Fruit fly (Drosophila melanogaster) whole organism, wandering third instar larva: ENCODE results near the gene CG9331.

Source experiments
- Dif ChIP-seq: fragments of 200-275, 200-300 bp; sonication (Bioruptor generic); optimal IDR thresholded peaks from 2 replicates; lab custom pipeline; 2018; ENCODE audit warnings: missing biosample characterization, missing genetic modification characterization; ENCODE audit not compliant: partially characterized antibody
- HLH106 ChIP-seq: fragments of 200-800 bp; optimal IDR thresholded peaks from 3 replicates; lab custom pipeline; 2019; ENCODE audit warnings: missing biosample characterization, mild to moderate bottlenecking, missing genetic modification characterization, moderate library complexity
- ey ChIP-seq: fragments of 200-800 bp; sonication (Bioruptor generic); optimal IDR thresholded peaks from 2 replicates; lab custom pipeline; 2016; ENCODE audit warnings: missing biosample characterization, missing genetic modification characterization
- foxo ChIP-seq, 2 experiments: fragments of 200-800 bp; sonication (Bioruptor generic); optimal IDR thresholded peaks; 2 replicates in 1 of 2; 3 replicates in 1 of 2; lab custom pipeline; 2016 to 2017; ENCODE audit warnings: missing biosample characterization in 2 of 2, missing genetic modification characterization in 2 of 2
- h ChIP-seq: fragments of 200-800 bp; sonication (Bioruptor generic); optimal IDR thresholded peaks from 3 replicates; lab custom pipeline; 2016; ENCODE audit warnings: missing biosample characterization, mild to moderate bottlenecking, missing genetic modification characterization
- lola ChIP-seq: fragments of >200 bp; optimal IDR thresholded peaks from 2 replicates; lab custom pipeline; 2017; ENCODE audit warnings: missing biosample characterization, missing genetic modification characterization
- pan ChIP-seq: fragments of >200 bp; optimal IDR thresholded peaks from 2 replicates; lab custom pipeline; 2017
- sage ChIP-seq: fragments of 200-800 bp; sonication (Bioruptor generic); optimal IDR thresholded peaks from 2 replicates; lab custom pipeline; 2016; ENCODE audit warnings: missing biosample characterization, mild to moderate bottlenecking, missing genetic modification characterization
- tai ChIP-seq: sonication (Bioruptor generic); optimal IDR thresholded peaks from 2 replicates; lab custom pipeline; 2016; ENCODE audit warnings: missing biosample characterization, missing genetic modification characterization

- TF ChIP-seq ey (GFP tag; lab: Kevin White, UChicago): no peak
- TF ChIP-seq foxo (GFP tag; optimal IDR thresholded peaks at IDR 0.05; lab: Kevin White, UChicago): no peak
- TF ChIP-seq pan (lab: Kevin White, UChicago): no peak
- TF ChIP-seq HLH106 (tag; lab: Kevin White, UChicago): no peak
- TF ChIP-seq lola (GFP tag; lab: Kevin White, UChicago): no peak
- TF ChIP-seq Dif (GFP tag; lab: Kevin White, UChicago): no peak
- TF ChIP-seq h: no peak
- TF ChIP-seq sage (GFP tag; lab: Kevin White, UChicago): no peak
- no peak for TF ChIP-seq tai (GFP tag; lab: Kevin White, UChicago)
Observed at dm6 chr2L:20840462-20841038, 17.9 kb downstream of the CG9331 start, which contains the start of gene CG31676.
